Worm (Caenorhabditis elegans): ENCODE measurements around the gene kcmf-1.

DNA sequence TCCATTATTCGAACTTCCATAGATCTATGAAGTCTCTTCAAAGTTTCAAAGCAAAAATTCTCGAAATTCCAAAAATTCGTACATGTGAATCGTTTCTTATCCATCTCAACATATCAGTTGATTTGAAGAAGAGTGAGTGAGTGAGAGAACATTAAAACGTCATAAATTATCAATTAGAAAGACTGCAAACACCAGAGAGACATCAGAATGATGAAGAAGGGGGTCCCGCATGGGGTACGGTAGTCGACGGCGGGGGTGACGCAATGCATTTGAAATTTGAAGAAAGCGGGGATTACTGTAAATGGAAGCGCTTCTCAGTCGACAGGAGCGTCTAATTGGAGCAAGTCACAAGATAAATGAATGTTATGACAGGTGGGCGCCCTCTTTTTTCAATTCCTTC, 38.7 kb upstream of the kcmf-1 start:
- TF ChIP-seq nhr-11 (tag; optimal IDR thresholded peaks at IDR 0.05), result no peak
- TF ChIP-seq ama-1 (optimal IDR thresholded peaks at IDR 0.05), result no peak
- no peak for TF ChIP-seq elt-4 (tag; optimal IDR thresholded peaks at IDR 0.05)
- no peak for TF ChIP-seq pha-2 (tag; optimal IDR thresholded peaks at IDR 0.05)
- no peak for TF ChIP-seq rnt-1 (tag; optimal IDR thresholded peaks at IDR 0.05)
- no peak for TF ChIP-seq unc-86 (tag; optimal IDR thresholded peaks at IDR 0.05)
- no peak for TF ChIP-seq ceh-34 (tag; optimal IDR thresholded peaks at IDR 0.05)
- TF ChIP-seq pha-4 (tag; optimal IDR thresholded peaks at IDR 0.05), result no peak
- no peak for TF ChIP-seq dmd-4 (tag; optimal IDR thresholded peaks at IDR 0.05; ENCODE audit: borderline replicate concordance)
- no peak for TF ChIP-seq fkh-10 (GFP tag; optimal IDR thresholded peaks at IDR 0.05)
- no peak for TF ChIP-seq Y22D7AL.16 (tag; optimal IDR thresholded peaks at IDR 0.05)
- TF ChIP-seq F13H6.1 (tag; optimal IDR thresholded peaks at IDR 0.05), result no peak
- TF ChIP-seq unc-55 (GFP tag; optimal IDR thresholded peaks at IDR 0.05), result no peak
